Fruit fly (Drosophila melanogaster) whole organism, adult: ENCODE results near the gene CG4270.

ENCODE experiments used
- CG11617 ChIP-seq: fragments of 200-800 bp; sonication (Bioruptor generic); optimal IDR thresholded peaks from 2 replicates; lab custom pipeline; 2017; ENCODE audit warnings: mild to moderate bottlenecking, missing biosample characterization, missing genetic modification reagents, missing genetic modification characterization
- CG33017 ChIP-seq: fragments of 200-800 bp; sonication (Bioruptor generic); optimal IDR thresholded peaks from 2 replicates; lab custom pipeline; 2018; ENCODE audit warnings: missing biosample characterization, mild to moderate bottlenecking, missing genetic modification characterization, moderate library complexity
- CG7045 ChIP-seq: fragments of 200-800 bp; sonication (Bioruptor generic); optimal IDR thresholded peaks from 2 replicates; lab custom pipeline; 2017; ENCODE audit warnings: missing biosample characterization, mild to moderate bottlenecking, missing genetic modification characterization
- cnc ChIP-seq, 2 experiments: fragments of >200 bp; optimal IDR thresholded peaks; 2 replicates each; lab custom pipeline; 2017
- ovo ChIP-seq: fragments of 200-800 bp; sonication (Bioruptor generic); optimal IDR thresholded peaks from 2 replicates; lab custom pipeline; 2016; ENCODE audit warnings: missing biosample characterization, missing genetic modification characterization

DNA sequence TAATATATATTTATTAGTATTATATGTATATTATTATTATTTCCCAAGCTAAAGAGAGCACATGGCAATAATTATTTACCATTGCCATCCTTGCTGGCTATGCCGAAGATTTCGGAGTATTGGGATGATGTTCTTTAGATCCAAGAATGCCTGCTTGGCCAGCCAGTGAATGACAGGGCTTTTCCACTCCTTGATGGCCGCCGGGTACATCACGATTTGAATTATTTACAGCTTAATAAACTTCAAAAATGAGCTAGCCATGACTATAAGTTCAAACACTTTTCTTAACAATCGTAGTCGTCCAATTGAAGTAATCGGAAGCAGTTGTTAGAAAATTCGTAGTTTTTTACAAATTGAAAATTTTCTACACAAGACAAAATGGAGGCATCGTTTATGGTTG is 36.6 kb downstream of the CG4270 start, which contains the start of gene CG31949:
- TF ChIP-seq ovo (no peak), CG33017 (no peak), CG7045 (GFP tag; lab: Kevin White, UChicago) (no peak), CG11617 (GFP tag; lab: Kevin White, UChicago) (no peak), cnc (optimal IDR thresholded peaks at IDR 0.05; lab: Kevin White, UChicago) (no peak)
